Fruit fly (Drosophila melanogaster) whole organism, pupa: ENCODE measurements around the gene bcd.

Experiments used
- CG10348 ChIP-seq: fragments of 200-800 bp; sonication (Bioruptor generic); IDR thresholded peaks from 2 replicates; pipeline ENCODE4 v1.3.6; 2022; ENCODE audit warnings: missing biosample characterization, missing genetic modification characterization
- CG12605 ChIP-seq: fragments of 200-800 bp; sonication (Bioruptor generic); IDR thresholded peaks from 2 replicates; pipeline ENCODE4 v1.3.6; 2022; ENCODE audit warnings: missing biosample characterization, missing genetic modification characterization
- CG13204 ChIP-seq: fragments of 200-800 bp; sonication (Bioruptor generic); optimal IDR thresholded peaks from 2 replicates; lab custom pipeline; 2018; ENCODE audit warnings: missing biosample characterization, mild to moderate bottlenecking, missing genetic modification characterization, moderate library complexity
- CG14655 ChIP-seq: fragments of 200-800 bp; sonication (Bioruptor generic); optimal IDR thresholded peaks from 3 replicates; lab custom pipeline; 2017; ENCODE audit warnings: mild to moderate bottlenecking, missing biosample characterization, missing genetic modification reagents, missing genetic modification characterization
- CG15710 ChIP-seq: fragments of 200-800 bp; sonication (Bioruptor generic); optimal IDR thresholded peaks from 2 replicates; lab custom pipeline; 2018; ENCODE audit warnings: missing biosample characterization, mild to moderate bottlenecking, missing genetic modification characterization, moderate library complexity
- CG17806 ChIP-seq: fragments of 200-800 bp; sonication (Bioruptor generic); optimal IDR thresholded peaks from 2 replicates; lab custom pipeline; 2018; ENCODE audit warnings: missing biosample characterization, mild to moderate bottlenecking, missing genetic modification characterization, moderate library complexity
- CG32121 ChIP-seq: fragments of 200-800 bp; sonication (Bioruptor generic); IDR thresholded peaks from 2 replicates; pipeline ENCODE4 v1.3.6; 2022; ENCODE audit warnings: missing biosample characterization, missing genetic modification characterization
- CG34367 ChIP-seq: fragments of 200-800 bp; sonication (Bioruptor generic); optimal IDR thresholded peaks from 2 replicates; lab custom pipeline; 2018; ENCODE audit warnings: missing biosample characterization, mild to moderate bottlenecking, missing genetic modification characterization
- CG4496 ChIP-seq: fragments of 200-800 bp; sonication (Bioruptor generic); IDR thresholded peaks from 3 replicates; pipeline ENCODE4 v1.3.6; 2022; ENCODE audit warnings: missing biosample characterization, missing genetic modification characterization
- CG8159 ChIP-seq: fragments of 200-800 bp; sonication (Bioruptor generic); optimal IDR thresholded peaks from 3 replicates; lab custom pipeline; 2018; ENCODE audit warnings: missing biosample characterization, mild to moderate bottlenecking, missing genetic modification characterization, moderate library complexity
- CG8301 ChIP-seq: fragments of 200-800 bp; sonication (Bioruptor generic); optimal IDR thresholded peaks from 2 replicates; lab custom pipeline; 2018; ENCODE audit warnings: missing biosample characterization, mild to moderate bottlenecking, missing genetic modification characterization
- CG9948 ChIP-seq: fragments of 200-800 bp; sonication (Bioruptor generic); optimal IDR thresholded peaks from 2 replicates; lab custom pipeline; 2018; ENCODE audit warnings: missing biosample characterization, mild to moderate bottlenecking, missing genetic modification characterization, moderate library complexity
- D1 ChIP-seq: fragments of 200-800 bp; sonication (Bioruptor generic); optimal IDR thresholded peaks from 2 replicates; lab custom pipeline; 2018; ENCODE audit warnings: missing biosample characterization, mild to moderate bottlenecking, missing genetic modification characterization, moderate library complexity
- EcR ChIP-seq: fragments of 200-800 bp; sonication (Bioruptor generic); optimal IDR thresholded peaks from 3 replicates; lab custom pipeline; 2019; ENCODE audit warnings: missing biosample characterization, missing genetic modification characterization, mild to moderate bottlenecking, moderate library complexity, missing genetic modification reagents
- Ets98B ChIP-seq: fragments of 200-800 bp; sonication (Bioruptor generic); IDR thresholded peaks from 2 replicates; pipeline ENCODE4 v1.3.6; 2022; ENCODE audit warnings: missing biosample characterization, missing genetic modification characterization
- Pif1A ChIP-seq: fragments of 200-800 bp; sonication (Bioruptor generic); optimal IDR thresholded peaks from 3 replicates; lab custom pipeline; 2016; ENCODE audit warnings: missing biosample characterization, missing genetic modification characterization
- Pif1B ChIP-seq: fragments of 200-800 bp; sonication (Bioruptor generic); optimal IDR thresholded peaks from 3 replicates; lab custom pipeline; 2016; ENCODE audit warnings: missing biosample characterization, missing genetic modification characterization
- Snoo ChIP-seq: fragments of 200-800 bp; sonication (Bioruptor generic); optimal IDR thresholded peaks from 3 replicates; lab custom pipeline; 2017; ENCODE audit warnings: missing biosample characterization, mild to moderate bottlenecking, missing genetic modification characterization, inconsistent platforms
- fd96Ca ChIP-seq: fragments of 200-800 bp; sonication (Bioruptor generic); IDR thresholded peaks from 3 replicates; pipeline ENCODE4 v1.3.6; 2022; ENCODE audit warnings: missing biosample characterization, missing genetic modification characterization
- gl ChIP-seq: fragments of 200-800 bp; sonication (Bioruptor generic); optimal IDR thresholded peaks from 2 replicates; lab custom pipeline; 2018; ENCODE audit warnings: missing biosample characterization, mild to moderate bottlenecking, missing genetic modification characterization
- rn ChIP-seq: fragments of 200-800 bp; sonication (Bioruptor generic); IDR thresholded peaks from 2 replicates; pipeline ENCODE4 v1.3.6; 2022; ENCODE audit warnings: missing biosample characterization, missing genetic modification characterization

bcd gene

DNA sequence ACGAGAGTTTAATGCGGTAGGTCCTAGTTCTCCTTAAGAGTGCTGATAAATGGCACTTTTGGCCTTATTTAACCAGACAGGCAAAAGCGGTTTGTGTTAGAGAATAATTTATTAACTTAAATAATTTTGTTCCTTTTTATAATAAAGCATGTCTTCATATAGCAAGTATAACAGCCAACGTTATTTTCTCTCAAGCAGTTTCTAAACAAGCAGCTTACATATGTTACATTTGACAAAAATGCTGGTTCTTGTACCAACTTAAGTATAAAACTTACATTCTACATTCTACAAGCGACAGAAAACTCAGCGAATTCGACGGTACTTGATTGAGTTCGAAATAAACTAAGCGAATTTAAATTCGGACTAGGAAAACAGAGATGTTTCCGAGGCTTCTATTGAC, 20.7 kb upstream of the bcd start:
- peak; percentile 60 for TF ChIP-seq D1 (tag; lab: Kevin White, UChicago)
- TF ChIP-seq rn (GFP tag; lab: Robert Waterston, UW) = no peak
- no peak for TF ChIP-seq Snoo
- TF ChIP-seq Pif1A (GFP tag; lab: Kevin White, UChicago) = no peak
- TF ChIP-seq Ets98B = no peak

DNA sequence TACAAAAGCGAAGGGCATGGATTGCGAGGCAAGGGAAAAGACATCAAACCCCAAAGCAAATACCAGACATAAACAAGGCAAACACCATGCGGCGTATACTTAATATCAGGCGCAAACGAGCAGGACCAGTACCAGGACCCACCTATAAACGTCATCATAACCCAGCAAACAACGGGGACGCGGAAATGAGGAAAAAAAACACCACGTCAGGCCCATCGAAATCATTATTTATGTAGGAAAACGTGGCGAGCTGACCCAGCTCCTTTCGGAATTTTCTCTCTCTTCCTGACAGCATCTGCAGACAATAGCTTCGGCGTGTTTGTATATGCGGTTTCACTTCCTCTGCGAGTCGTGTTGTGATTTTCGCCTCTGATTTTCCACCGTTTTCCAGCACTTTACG, 17.5 kb upstream of the bcd start:
- no peak for TF ChIP-seq rn (GFP tag; lab: Robert Waterston, UW)
- no peak for TF ChIP-seq CG4496 (GFP tag; lab: Robert Waterston, UW)
- no peak for TF ChIP-seq Pif1A (GFP tag; lab: Kevin White, UChicago)
- no peak for TF ChIP-seq gl
- no peak for TF ChIP-seq D1 (tag; lab: Kevin White, UChicago)
- no peak for TF ChIP-seq CG10348 (GFP tag; lab: Robert Waterston, UW)
- TF ChIP-seq CG8159 (tag; lab: Kevin White, UChicago) = no peak
- no peak for TF ChIP-seq Snoo
- no peak for TF ChIP-seq CG8301 (tag; lab: Kevin White, UChicago)
- no peak for TF ChIP-seq CG12605 (GFP tag; lab: Robert Waterston, UW)
- no peak for TF ChIP-seq Ets98B
- no peak for TF ChIP-seq CG17806 (tag; lab: Kevin White, UChicago)
- no peak for TF ChIP-seq fd96Ca
- no peak for TF ChIP-seq CG14655 (GFP tag; lab: Kevin White, UChicago)
- no peak for TF ChIP-seq CG9948 (tag; lab: Kevin White, UChicago)

DNA sequence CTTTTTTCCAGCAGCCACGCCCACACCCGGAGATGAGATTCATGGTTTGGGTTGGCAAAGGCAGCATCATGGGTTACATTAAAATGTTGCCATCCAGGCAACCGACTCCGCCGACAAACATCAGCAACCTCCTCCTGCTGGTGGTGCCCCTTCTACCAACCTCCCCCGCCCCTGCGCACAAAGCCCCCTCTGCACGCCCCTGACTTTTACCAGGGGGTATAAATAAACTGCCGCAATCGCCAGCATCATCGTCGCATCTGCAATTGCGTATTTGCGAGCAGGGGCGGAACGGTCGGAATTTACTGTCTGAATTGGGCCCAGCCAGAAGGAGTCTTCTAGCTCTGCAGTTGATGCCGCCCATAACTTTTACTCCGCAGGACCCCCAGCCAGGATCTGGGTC, 12.5 kb upstream of the bcd start:
- TF ChIP-seq CG13204 (GFP tag; lab: Kevin White, UChicago) (no peak), CG8159 (tag; lab: Kevin White, UChicago) (no peak), Pif1B (GFP tag; lab: Kevin White, UChicago) (no peak), CG17806 (tag; lab: Kevin White, UChicago) (no peak), CG12605 (GFP tag; lab: Robert Waterston, UW) (no peak), CG9948 (tag; lab: Kevin White, UChicago) (no peak), CG32121 (no peak), EcR (GFP tag; lab: Kevin White, UChicago) (no peak), CG15710 (tag; lab: Kevin White, UChicago) (no peak), Pif1A (GFP tag; lab: Kevin White, UChicago) (no peak), D1 (tag; lab: Kevin White, UChicago) (no peak), CG14655 (GFP tag; lab: Kevin White, UChicago) (no peak), rn (GFP tag; lab: Robert Waterston, UW) (no peak), Snoo (no peak), gl (no peak), CG4496 (GFP tag; lab: Robert Waterston, UW) (no peak), CG34367 (no peak)

DNA sequence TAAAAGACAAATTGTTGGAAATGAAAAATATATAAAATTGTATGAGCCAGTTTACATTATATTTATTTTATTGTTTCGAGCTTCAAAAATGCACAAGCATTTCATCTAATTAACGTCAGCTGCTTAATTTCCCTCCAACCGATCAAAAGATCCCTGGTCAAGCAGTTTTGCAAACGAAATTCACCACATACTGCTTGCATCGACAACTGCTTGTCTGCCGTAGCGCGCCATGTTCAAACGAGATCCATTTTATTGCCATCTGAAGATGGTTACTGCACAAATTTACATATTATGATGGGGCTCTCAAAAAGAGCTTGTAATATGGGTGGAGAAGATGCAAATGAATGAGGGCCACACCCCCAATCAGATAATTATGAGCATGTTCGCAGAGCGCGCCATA, 9.0 kb upstream of the bcd start:
- TF ChIP-seq D1 (tag; lab: Kevin White, UChicago) (peak; percentile 58), gl (no peak)

DNA sequence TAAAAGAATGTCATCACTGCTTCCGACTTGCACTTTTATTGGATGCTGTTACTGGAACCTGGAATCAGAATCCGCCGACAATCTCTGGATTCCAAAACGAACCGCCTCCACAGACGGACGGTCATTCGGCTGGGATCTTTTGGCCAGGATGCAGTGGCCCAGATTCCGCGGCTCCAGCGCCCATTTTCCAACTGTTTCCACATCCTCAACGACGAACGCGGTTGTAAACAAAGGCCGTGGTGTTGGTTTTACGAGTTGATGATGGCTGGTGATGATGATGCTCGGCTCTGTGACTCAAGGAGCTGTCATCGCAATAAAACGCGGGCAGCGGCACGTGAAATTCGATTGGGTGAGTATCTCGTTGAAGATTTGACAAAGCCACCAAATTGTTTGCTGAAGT, 7.7 kb upstream of the bcd start:
- TF ChIP-seq CG17806 (tag; lab: Kevin White, UChicago) (no peak), CG12605 (GFP tag; lab: Robert Waterston, UW) (no peak), Pif1B (GFP tag; lab: Kevin White, UChicago) (no peak), CG34367 (no peak), CG14655 (GFP tag; lab: Kevin White, UChicago) (no peak), CG8159 (tag; lab: Kevin White, UChicago) (no peak), CG13204 (GFP tag; lab: Kevin White, UChicago) (no peak), rn (GFP tag; lab: Robert Waterston, UW) (no peak), Ets98B (no peak), CG8301 (tag; lab: Kevin White, UChicago) (no peak), gl (no peak), CG15710 (tag; lab: Kevin White, UChicago) (no peak), D1 (tag; lab: Kevin White, UChicago) (no peak), CG4496 (GFP tag; lab: Robert Waterston, UW) (no peak), CG10348 (GFP tag; lab: Robert Waterston, UW) (no peak), CG9948 (tag; lab: Kevin White, UChicago) (no peak), EcR (GFP tag; lab: Kevin White, UChicago) (no peak), CG32121 (no peak), Snoo (no peak), Pif1A (GFP tag; lab: Kevin White, UChicago) (no peak)

DNA sequence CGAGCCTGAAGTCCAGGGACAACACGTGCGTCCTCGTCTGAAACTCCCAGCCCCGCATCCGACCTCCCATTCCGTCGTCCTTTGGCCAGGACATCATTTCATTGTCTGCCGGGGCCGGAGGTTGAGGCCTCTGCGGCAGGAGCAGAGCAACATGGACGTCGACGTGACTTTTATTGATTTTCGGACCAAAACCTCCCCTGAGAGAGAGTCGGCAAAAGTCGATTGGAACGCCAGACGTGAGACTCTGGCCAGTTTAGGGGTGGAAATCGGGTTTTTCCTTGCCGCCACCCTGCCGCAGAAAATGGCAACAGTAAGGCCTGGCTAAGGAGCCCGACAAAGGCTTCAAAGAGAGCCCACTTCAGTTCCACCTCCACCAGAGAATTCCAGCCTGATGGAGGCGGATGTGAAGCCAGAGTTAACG, 6.9 kb upstream of the bcd start:
- no peak for TF ChIP-seq Pif1A (GFP tag; lab: Kevin White, UChicago)
- TF ChIP-seq CG13204 (GFP tag; lab: Kevin White, UChicago) = no peak
- no peak for TF ChIP-seq CG9948 (tag; lab: Kevin White, UChicago)
- no peak for TF ChIP-seq fd96Ca
- no peak for TF ChIP-seq CG34367
- TF ChIP-seq CG14655 (GFP tag; lab: Kevin White, UChicago) = no peak
- TF ChIP-seq Ets98B = no peak
- no peak for TF ChIP-seq D1 (tag; lab: Kevin White, UChicago)
- TF ChIP-seq Snoo = no peak
- TF ChIP-seq gl = no peak
- TF ChIP-seq CG10348 (GFP tag; lab: Robert Waterston, UW) = no peak
- no peak for TF ChIP-seq rn (GFP tag; lab: Robert Waterston, UW)
- no peak for TF ChIP-seq CG32121
- TF ChIP-seq CG4496 (GFP tag; lab: Robert Waterston, UW) = no peak
- TF ChIP-seq, all 21 proteins: peak for 0
